Fruit fly (Drosophila melanogaster): Measurements from ENCODE around the gene Or22a.
A peak's percentile ranks its signal among the peaks of the same experiment; 100 is the strongest.

Or22a gene

DNA sequence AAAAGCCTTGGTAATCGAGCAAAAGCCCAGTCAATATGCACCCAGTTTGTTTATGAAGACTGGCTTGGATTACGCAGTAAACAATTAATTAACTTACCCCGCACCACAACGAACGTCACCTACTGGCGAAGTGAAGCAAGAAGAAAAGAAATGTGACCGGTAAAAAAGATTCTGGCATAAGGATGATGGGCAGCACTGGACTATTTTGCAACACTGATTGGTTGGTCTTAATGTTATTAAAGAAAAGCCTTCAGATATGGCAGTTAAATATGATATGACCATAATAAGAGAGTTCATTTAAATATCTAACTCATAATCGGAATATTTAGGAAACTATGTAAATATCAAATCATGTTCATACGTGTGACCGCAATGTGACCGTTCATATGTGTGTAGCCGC is 20.0 kb upstream of the Or22a start, which contains the start of gene CG18131:
Gene CG18131, minus strand, starts transcription at position 297 of the 400 bp plus-strand sequence.
- TF ChIP-seq gl (tag; optimal IDR thresholded peaks at IDR 0.05) = no peak
- TF ChIP-seq rn (GFP tag; IDR thresholded peaks at IDR 0.05) = no peak
- no peak for TF ChIP-seq CG12605 (GFP tag; IDR thresholded peaks at IDR 0.05)
- no peak for TF ChIP-seq fd96Ca (GFP tag; IDR thresholded peaks at IDR 0.05)

DNA sequence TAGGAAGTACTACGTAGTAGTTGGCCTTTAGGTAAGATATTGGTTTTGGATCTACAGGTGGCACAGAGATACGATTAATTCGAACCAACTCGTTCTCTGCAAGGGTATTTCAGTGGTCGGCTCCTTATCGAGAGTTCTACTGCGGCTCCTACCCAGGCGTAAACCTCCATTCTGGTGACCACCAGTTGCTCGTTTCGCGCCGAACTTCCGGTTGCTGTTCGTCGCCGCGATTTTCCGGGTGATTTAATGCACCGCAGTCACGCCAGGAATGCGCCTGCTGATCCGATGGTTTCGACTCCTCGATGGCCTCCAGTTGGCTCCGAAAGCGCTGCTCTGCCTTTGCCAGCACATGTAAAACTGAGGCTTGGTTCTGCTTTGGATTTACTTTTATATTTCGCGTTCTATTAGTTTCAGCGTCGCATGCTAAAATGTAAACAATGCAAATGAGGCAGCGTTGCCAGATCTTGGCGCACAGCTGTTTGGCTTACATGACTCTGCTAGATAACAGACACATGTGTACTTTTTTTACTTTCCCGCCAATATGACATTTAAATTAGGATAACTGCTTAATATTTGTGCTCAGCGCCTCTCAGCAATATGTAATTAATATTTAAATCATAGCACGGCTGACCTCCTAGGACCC is 17.7 kb upstream of the Or22a start, which contains the start of gene CG7420:
Gene CG7420, minus strand, starts transcription at position 446 of the 643 bp plus-strand sequence.
- TF ChIP-seq CG12605 (GFP tag; IDR thresholded peaks at IDR 0.05) = 0 out of 2 replicates have a peak, but pooled peaks have one; percentile 35
- no peak for TF ChIP-seq Pif1A (GFP tag; optimal IDR thresholded peaks at IDR 0.05)

DNA sequence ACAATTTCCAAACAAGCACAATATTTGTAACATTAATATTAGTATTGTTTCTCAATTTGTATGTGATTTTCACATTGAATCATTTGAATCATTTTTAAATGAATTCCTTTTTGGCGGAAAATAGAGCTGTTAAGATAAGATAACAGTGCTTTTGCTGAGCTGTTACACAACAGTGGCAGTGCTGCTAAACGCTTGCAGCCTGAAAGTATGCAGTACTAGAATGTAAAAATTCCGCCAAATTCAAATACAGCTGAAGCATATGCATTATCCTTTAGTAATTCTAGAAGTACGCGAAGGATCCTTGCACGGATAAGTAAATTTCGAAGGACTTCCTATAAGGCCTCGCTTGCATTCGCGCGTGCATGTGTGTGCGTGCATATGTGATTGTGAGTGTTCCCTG is 16.0 kb upstream of the Or22a start:
- TF ChIP-seq CG8159 (tag; optimal IDR thresholded peaks at IDR 0.05) (no peak), rn (GFP tag; IDR thresholded peaks at IDR 0.05) (no peak), CG14655 (GFP tag; optimal IDR thresholded peaks at IDR 0.05) (no peak), CG15710 (tag; optimal IDR thresholded peaks at IDR 0.05) (no peak), D1 (tag; optimal IDR thresholded peaks at IDR 0.05) (no peak), Pif1A (GFP tag; optimal IDR thresholded peaks at IDR 0.05) (no peak), CG8301 (tag; optimal IDR thresholded peaks at IDR 0.05) (no peak), Pif1B (GFP tag; optimal IDR thresholded peaks at IDR 0.05) (no peak), CG12605 (GFP tag; IDR thresholded peaks at IDR 0.05) (no peak), CG17806 (tag; optimal IDR thresholded peaks at IDR 0.05) (no peak), CG4496 (GFP tag; IDR thresholded peaks at IDR 0.05) (no peak), EcR (GFP tag; optimal IDR thresholded peaks at IDR 0.05) (no peak), Snoo (tag; optimal IDR thresholded peaks at IDR 0.05) (no peak), gl (tag; optimal IDR thresholded peaks at IDR 0.05) (no peak), CG10348 (GFP tag; IDR thresholded peaks at IDR 0.05) (no peak), CG9948 (tag; optimal IDR thresholded peaks at IDR 0.05) (no peak), CG34367 (tag; optimal IDR thresholded peaks at IDR 0.05) (no peak), fd96Ca (GFP tag; IDR thresholded peaks at IDR 0.05) (no peak), CG13204 (GFP tag; optimal IDR thresholded peaks at IDR 0.05) (no peak), CG32121 (GFP tag; IDR thresholded peaks at IDR 0.05) (no peak)

DNA sequence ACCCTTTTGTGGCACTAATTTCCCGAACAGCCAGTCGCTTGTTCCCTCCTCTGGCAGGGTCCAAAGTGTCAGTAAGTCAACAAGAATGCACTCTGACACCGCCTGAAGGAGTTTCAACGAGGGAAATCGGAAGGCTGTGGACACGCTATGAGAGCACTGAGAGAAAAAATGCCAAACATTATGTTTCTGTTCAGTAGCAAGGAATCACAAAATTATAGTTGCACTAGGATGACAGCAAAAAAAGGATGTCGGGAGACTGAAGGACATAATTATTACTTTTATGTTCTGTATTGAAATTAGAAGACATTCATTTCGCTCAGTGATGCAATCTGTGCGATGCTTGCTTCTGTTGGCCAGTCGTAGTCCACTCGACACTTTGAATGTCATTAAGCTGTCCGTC is 10.5 kb upstream of the Or22a start:
- TF ChIP-seq CG14655 (GFP tag; optimal IDR thresholded peaks at IDR 0.05) (peak; percentile 9), CG13204 (GFP tag; optimal IDR thresholded peaks at IDR 0.05) (no peak), fd96Ca (GFP tag; IDR thresholded peaks at IDR 0.05) (0 out of 3 replicates have a peak, but pooled peaks have one; percentile 34), CG8159 (tag; optimal IDR thresholded peaks at IDR 0.05) (peak; percentile 37)

DNA sequence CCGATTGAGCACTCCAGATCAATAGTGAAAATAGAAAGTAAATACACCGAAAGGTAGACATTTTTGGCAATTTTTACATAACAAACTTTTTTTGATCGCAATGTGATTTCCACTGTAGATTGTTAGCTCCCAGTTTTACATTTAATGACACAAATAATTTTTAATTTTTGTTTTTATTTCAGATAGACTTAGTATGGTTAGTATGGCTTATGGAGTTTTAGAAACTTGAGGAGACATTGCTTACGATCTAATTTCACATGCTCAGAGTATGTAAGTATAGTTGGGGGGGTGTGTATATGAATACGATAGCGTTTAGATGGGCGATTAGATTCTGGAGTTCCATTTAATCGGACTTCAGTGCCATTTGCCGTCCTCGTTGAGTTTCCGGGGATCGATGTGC is 2.9 kb upstream of the Or22a start, which contains the start of gene CG18132:
Gene CG18132, minus strand, starts transcription at position 101 of the 400 bp plus-strand sequence.
- no peak for TF ChIP-seq CG10348 (GFP tag; IDR thresholded peaks at IDR 0.05)
- no peak for TF ChIP-seq gl (tag; optimal IDR thresholded peaks at IDR 0.05)

DNA sequence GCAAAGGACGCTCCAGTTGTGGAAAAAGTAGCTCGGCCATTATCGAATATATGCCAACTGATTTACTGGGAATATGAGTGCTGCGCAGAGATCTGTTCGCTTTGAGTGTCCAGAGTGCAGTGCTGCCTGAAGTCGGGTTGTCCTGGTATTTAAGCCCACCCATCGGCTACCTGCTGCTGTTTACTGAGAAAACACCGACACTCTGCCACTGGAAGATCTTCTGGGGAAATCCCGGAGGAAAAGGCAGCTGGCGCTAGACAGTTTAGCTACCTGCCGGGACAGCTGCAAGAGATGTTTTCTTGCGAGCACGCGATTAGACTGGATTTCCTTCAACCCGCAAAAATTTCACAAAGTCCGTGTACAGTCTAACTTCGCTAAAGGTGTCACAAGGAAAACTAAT is 2.3 kb upstream of the Or22a start, which contains the start of gene halo:
Gene halo, minus strand, starts transcription at position 127 of the 400 bp plus-strand sequence.
- TF ChIP-seq CG9948 (tag; optimal IDR thresholded peaks at IDR 0.05) = no peak
- TF ChIP-seq CG32121 (GFP tag; IDR thresholded peaks at IDR 0.05) = no peak
- no peak for TF ChIP-seq CG8159 (tag; optimal IDR thresholded peaks at IDR 0.05)
- TF ChIP-seq D1 (tag; optimal IDR thresholded peaks at IDR 0.05) = no peak
- no peak for TF ChIP-seq EcR (GFP tag; optimal IDR thresholded peaks at IDR 0.05)
- no peak for TF ChIP-seq CG14655 (GFP tag; optimal IDR thresholded peaks at IDR 0.05)
- TF ChIP-seq gl (tag; optimal IDR thresholded peaks at IDR 0.05) = no peak
- TF ChIP-seq Pif1A (GFP tag; optimal IDR thresholded peaks at IDR 0.05) = no peak
- no peak for TF ChIP-seq fd96Ca (GFP tag; IDR thresholded peaks at IDR 0.05)
- TF ChIP-seq rn (GFP tag; IDR thresholded peaks at IDR 0.05) = no peak
- TF ChIP-seq CG34367 (tag; optimal IDR thresholded peaks at IDR 0.05) = no peak
- no peak for TF ChIP-seq CG8301 (tag; optimal IDR thresholded peaks at IDR 0.05)
- TF ChIP-seq CG12605 (GFP tag; IDR thresholded peaks at IDR 0.05) = no peak
- TF ChIP-seq Ets98B (GFP tag; IDR thresholded peaks at IDR 0.05) = no peak
- no peak for TF ChIP-seq CG17806 (tag; optimal IDR thresholded peaks at IDR 0.05)
- TF ChIP-seq CG15710 (tag; optimal IDR thresholded peaks at IDR 0.05) = no peak
- no peak for TF ChIP-seq CG10348 (GFP tag; IDR thresholded peaks at IDR 0.05)

DNA sequence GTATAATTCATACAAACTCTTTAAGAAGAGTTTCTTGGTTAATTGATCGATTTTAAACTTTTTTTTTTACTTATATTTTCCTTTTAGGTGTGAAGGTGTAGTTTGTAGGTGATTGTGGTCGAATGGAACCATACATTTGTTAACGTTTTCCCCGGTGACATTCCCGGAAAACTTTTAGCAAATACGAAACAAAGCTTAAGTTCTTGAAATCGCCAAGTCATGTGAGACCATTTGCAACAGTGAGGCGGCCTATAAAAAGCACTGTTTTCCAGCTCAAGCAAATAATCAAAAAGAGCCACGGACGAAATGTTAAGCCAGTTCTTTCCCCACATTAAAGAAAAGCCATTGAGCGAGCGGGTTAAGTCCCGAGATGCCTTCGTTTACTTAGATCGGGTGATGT is 2.1 kb downstream of the Or22a start, which contains the start of gene Or22b:
Gene Or22b, plus strand, starts transcription at position 301 of the 400 bp plus-strand sequence.
- no peak for TF ChIP-seq CG13204 (GFP tag; optimal IDR thresholded peaks at IDR 0.05)
- TF ChIP-seq CG8301 (tag; optimal IDR thresholded peaks at IDR 0.05) = no peak
- no peak for TF ChIP-seq CG34367 (tag; optimal IDR thresholded peaks at IDR 0.05)
- TF ChIP-seq EcR (GFP tag; optimal IDR thresholded peaks at IDR 0.05) = no peak
- no peak for TF ChIP-seq fd96Ca (GFP tag; IDR thresholded peaks at IDR 0.05)
- no peak for TF ChIP-seq CG12605 (GFP tag; IDR thresholded peaks at IDR 0.05)
- TF ChIP-seq CG9948 (tag; optimal IDR thresholded peaks at IDR 0.05) = no peak
- no peak for TF ChIP-seq CG32121 (GFP tag; IDR thresholded peaks at IDR 0.05)
- no peak for TF ChIP-seq CG8159 (tag; optimal IDR thresholded peaks at IDR 0.05)
- no peak for TF ChIP-seq CG14655 (GFP tag; optimal IDR thresholded peaks at IDR 0.05)
- no peak for TF ChIP-seq D1 (tag; optimal IDR thresholded peaks at IDR 0.05)
